Worm (Caenorhabditis elegans) whole organism, L3 larva: ENCODE measurements around the gene egl-27.

Experiments used
- ZK546.5 ChIP-seq: sonication (generic microtip); optimal IDR thresholded peaks from 2 replicates; lab custom pipeline; 2017; ENCODE audit warnings: missing biosample characterization, missing genetic modification characterization
- aly-2 ChIP-seq: fragments of 150-350 bp; optimal IDR thresholded peaks from 2 replicates; lab custom pipeline; 2014; ENCODE audit warnings: missing biosample characterization, missing genetic modification characterization
- ceh-82 ChIP-seq: fragments of 150-350 bp; optimal IDR thresholded peaks from 2 replicates; lab custom pipeline; 2014; ENCODE audit warnings: missing biosample characterization, missing genetic modification characterization
- fkh-10 ChIP-seq: sonication (generic microtip); optimal IDR thresholded peaks from 2 replicates; lab custom pipeline; 2017; ENCODE audit warnings: missing biosample characterization, missing genetic modification reagents, missing genetic modification characterization
- lin-39 ChIP-seq: fragments of 150-350 bp; optimal IDR thresholded peaks from 2 replicates; lab custom pipeline; 2018; ENCODE audit warnings: missing biosample characterization, missing genetic modification reagents, missing genetic modification characterization
- mdl-1 ChIP-seq: fragments of 150-350 bp; optimal IDR thresholded peaks from 2 replicates; lab custom pipeline; 2014; ENCODE audit warnings: missing biosample characterization, missing genetic modification characterization
- nhr-11 ChIP-seq: fragments of 150-350 bp; optimal IDR thresholded peaks from 2 replicates; lab custom pipeline; 2014; ENCODE audit warnings: missing biosample characterization, missing genetic modification characterization
- nhr-76 ChIP-seq: fragments of 150-350 bp; sonication (generic microtip); optimal IDR thresholded peaks from 5 replicates; lab custom pipeline; 2014; ENCODE audit warnings: missing biosample characterization, missing genetic modification characterization
- pha-4 ChIP-seq: fragments of 150-350 bp; optimal IDR thresholded peaks from 2 replicates; lab custom pipeline; 2014; ENCODE audit warnings: missing biosample characterization, missing genetic modification reagents, missing genetic modification characterization
- skn-1 ChIP-seq: fragments of 150-350 bp; optimal IDR thresholded peaks from 2 replicates; lab custom pipeline; 2014; ENCODE audit warnings: missing biosample characterization, missing genetic modification characterization
- snpc-4 ChIP-seq: fragments of 150-350 bp; optimal IDR thresholded peaks from 2 replicates; lab custom pipeline; 2014; ENCODE audit warnings: missing biosample characterization, missing genetic modification characterization

ce11 chrII:6842651-6843118 is 7.9 kb downstream of the egl-27 start:
- TF ChIP-seq pha-4 (tag; lab: Kevin White, UChicago) (peak; percentile 93), skn-1 (tag; lab: Kevin White, UChicago) (peak; percentile 73), lin-39 (tag; lab: Kevin White, UChicago) (peak; percentile 49), ZK546.5 (tag; lab: Kevin White, UChicago) (no peak), mdl-1 (tag; lab: Kevin White, UChicago) (peak; percentile 56), fkh-10 (GFP tag; lab: Kevin White, UChicago) (no peak), snpc-4 (tag; lab: Kevin White, UChicago) (peak; percentile 84), nhr-76 (tag; lab: Kevin White, UChicago) (peak; percentile 44), nhr-11 (tag; lab: Kevin White, UChicago) (no peak), aly-2 (tag; lab: Kevin White, UChicago) (no peak), ceh-82 (tag; lab: Kevin White, UChicago) (no peak)
